Worm (Caenorhabditis elegans): ENCODE results near the gene T19H12.3.

- TF ChIP-seq aly-1 (tag; optimal IDR thresholded peaks at IDR 0.05) (no peak), B0310.2 (tag; optimal IDR thresholded peaks at IDR 0.05) (no peak), tra-4 (tag; optimal IDR thresholded peaks at IDR 0.05) (no peak), ceh-13 (GFP tag; optimal IDR thresholded peaks at IDR 0.05) (no peak), ama-1 (optimal IDR thresholded peaks at IDR 0.05) (no peak), flt-1 (GFP tag; IDR thresholded peaks at IDR 0.05) (no peak), hmg-4 (GFP tag; optimal IDR thresholded peaks at IDR 0.05) (no peak), scrt-1 (GFP tag; IDR thresholded peaks at IDR 0.05) (no peak), tbx-37 (GFP tag; conservative IDR thresholded peaks at IDR 0.05) (no peak), F13C5.2 (tag; optimal IDR thresholded peaks at IDR 0.05) (no peak), ets-7 (tag; optimal IDR thresholded peaks at IDR 0.05) (no peak), tbx-11 (GFP tag; IDR thresholded peaks at IDR 0.05) (no peak), ceh-36 (tag; optimal IDR thresholded peaks at IDR 0.05) (no peak)
Measured at ce11 chrV:4914879-4915278, 29.4 kb downstream of the T19H12.3 start, which contains the start of gene H23N18.6.

Measured in whole organism, early embryonic.